Fruit fly (Drosophila melanogaster) whole organism, embryonic: ENCODE measurements around the gene gro.

Experiments used
- Antp ChIP-seq: fragments of 200-800 bp; sonication (Bioruptor generic); optimal IDR thresholded peaks from 3 replicates; lab custom pipeline; 2016; ENCODE audit warnings: missing biosample characterization, missing genetic modification characterization
- Bdp1 ChIP-seq: fragments of 200-800 bp; sonication (Bioruptor generic); optimal IDR thresholded peaks from 3 replicates; lab custom pipeline; 2016; ENCODE audit warnings: missing biosample characterization, missing genetic modification characterization
- CG10147 ChIP-seq: fragments of 200-800 bp; sonication (Bioruptor generic); optimal IDR thresholded peaks from 2 replicates; lab custom pipeline; 2019; ENCODE audit warnings: missing biosample characterization, mild to moderate bottlenecking, missing genetic modification characterization, moderate library complexity
- CG10274 ChIP-seq: fragments of 200-800 bp; sonication (Bioruptor generic); optimal IDR thresholded peaks from 3 replicates; lab custom pipeline; 2017; ENCODE audit warnings: missing biosample characterization, mild to moderate bottlenecking, missing genetic modification characterization
- CG11093 ChIP-seq: fragments of 200-800 bp; sonication (Bioruptor generic); IDR thresholded peaks from 3 replicates; pipeline ENCODE4 v1.3.6; 2022; ENCODE audit warnings: missing biosample characterization, missing genetic modification characterization
- CG11398 ChIP-seq: fragments of 200-800 bp; sonication (Bioruptor generic); optimal IDR thresholded peaks from 2 replicates; lab custom pipeline; 2016; ENCODE audit warnings: missing biosample characterization, missing genetic modification characterization
- CG11504 ChIP-seq: fragments of 200-800 bp; sonication (Bioruptor generic); optimal IDR thresholded peaks from 3 replicates; lab custom pipeline; 2019; ENCODE audit warnings: missing biosample characterization, mild to moderate bottlenecking, missing genetic modification characterization, moderate library complexity
- CG12104 ChIP-seq: fragments of 200-800 bp; sonication (Bioruptor generic); optimal IDR thresholded peaks from 3 replicates; lab custom pipeline; 2016; ENCODE audit warnings: missing biosample characterization, missing genetic modification characterization
- CG15696 ChIP-seq: fragments of 200-800 bp; sonication (Bioruptor generic); optimal IDR thresholded peaks from 2 replicates; lab custom pipeline; 2019; ENCODE audit warnings: missing biosample characterization, mild to moderate bottlenecking, missing genetic modification characterization, moderate library complexity
- CG1603 ChIP-seq: fragments of 200-800 bp; sonication (Bioruptor generic); optimal IDR thresholded peaks from 2 replicates; lab custom pipeline; 2019; ENCODE audit warnings: missing biosample characterization, mild to moderate bottlenecking, missing genetic modification characterization, moderate library complexity
- CG17328 ChIP-seq: fragments of 200-800 bp; sonication (Bioruptor generic); IDR thresholded peaks from 2 replicates; pipeline ENCODE4 v1.3.6; 2022; ENCODE audit warnings: missing biosample characterization, missing genetic modification characterization
- CG17802 ChIP-seq: fragments of 200-800 bp; sonication (Bioruptor generic); optimal IDR thresholded peaks from 2 replicates; lab custom pipeline; 2018; ENCODE audit warnings: missing biosample characterization, mild to moderate bottlenecking, missing genetic modification characterization, moderate library complexity
- CG17912 ChIP-seq: fragments of 200-800 bp; sonication (Bioruptor generic); optimal IDR thresholded peaks from 2 replicates; lab custom pipeline; 2018; ENCODE audit warnings: missing biosample characterization, mild to moderate bottlenecking, missing genetic modification characterization
- CG18262 ChIP-seq: fragments of 200-800 bp; optimal IDR thresholded peaks from 3 replicates; lab custom pipeline; 2019; ENCODE audit warnings: missing biosample characterization, mild to moderate bottlenecking, missing genetic modification characterization, moderate library complexity
- CG3065 ChIP-seq: fragments of 200-800 bp; sonication (Bioruptor generic); optimal IDR thresholded peaks from 2 replicates; lab custom pipeline; 2016; ENCODE audit warnings: missing biosample characterization, missing genetic modification characterization
- CG32532 ChIP-seq: fragments of 200-800 bp; sonication (Bioruptor generic); IDR thresholded peaks from 2 replicates; pipeline ENCODE4 v1.3.6; 2022; ENCODE audit warnings: missing biosample characterization, missing genetic modification characterization
- CG33557 ChIP-seq: fragments of 200-800 bp; sonication (Bioruptor generic); optimal IDR thresholded peaks from 2 replicates; lab custom pipeline; 2019; ENCODE audit warnings: missing biosample characterization, mild to moderate bottlenecking, missing genetic modification characterization, moderate library complexity
- CG8924 ChIP-seq: fragments of 200-800 bp; optimal IDR thresholded peaks from 3 replicates; lab custom pipeline; 2019; ENCODE audit warnings: missing biosample characterization, mild to moderate bottlenecking, missing genetic modification characterization, moderate library complexity
- CG9797 ChIP-seq: fragments of 200-800 bp; sonication (Bioruptor generic); optimal IDR thresholded peaks from 3 replicates; lab custom pipeline; 2018; ENCODE audit warnings: missing biosample characterization, mild to moderate bottlenecking, missing genetic modification characterization
- CoRest ChIP-seq: fragments of 200-800 bp; sonication (Bioruptor generic); optimal IDR thresholded peaks from 3 replicates; lab custom pipeline; 2018; ENCODE audit warnings: missing biosample characterization, mild to moderate bottlenecking, missing genetic modification characterization, moderate library complexity
- Dfd ChIP-seq, 2 experiments: fragments of >200 bp; optimal IDR thresholded peaks; 2 replicates each; lab custom pipeline; 2017; ENCODE audit warnings: missing biosample characterization in 2 of 2, missing genetic modification characterization in 2 of 2
- E2f2 ChIP-seq: fragments of 200-800 bp; sonication (Bioruptor generic); IDR thresholded peaks from 2 replicates; pipeline ENCODE4 v1.3.6; 2022; ENCODE audit warnings: missing biosample characterization, missing genetic modification characterization
- Fer3 ChIP-seq: fragments of 200-800 bp; sonication (Bioruptor generic); optimal IDR thresholded peaks from 2 replicates; lab custom pipeline; 2018; ENCODE audit warnings: missing biosample characterization, mild to moderate bottlenecking, missing genetic modification characterization, moderate library complexity
- GATAe ChIP-seq: fragments of 200-800 bp; sonication (Bioruptor generic); conservative IDR thresholded peaks from 2 replicates; pipeline ENCODE4 v1.3.6; 2022; ENCODE audit warnings: missing biosample characterization, missing genetic modification characterization
- Hr3 ChIP-seq: fragments of 200-800 bp; sonication (Bioruptor generic); optimal IDR thresholded peaks from 3 replicates; lab custom pipeline; 2016; ENCODE audit warnings: missing biosample characterization, missing genetic modification characterization
- Hr78 ChIP-seq, 2 experiments: fragments of 200-800 bp in 1 of 2; fragments of >200 bp in 1 of 2; sonication (Bioruptor generic) in 1 of 2; optimal IDR thresholded peaks; 2 replicates each; lab custom pipeline; 2017 to 2019; ENCODE audit warnings: missing biosample characterization in 2 of 2, missing genetic modification characterization in 2 of 2, mild to moderate bottlenecking in 1 of 2, moderate library complexity in 1 of 2
- Lim3 ChIP-seq: fragments of 200-800 bp; sonication (Bioruptor generic); IDR thresholded peaks from 2 replicates; pipeline ENCODE4 v1.3.6; 2022; ENCODE audit warnings: missing biosample characterization, missing genetic modification characterization
- Nf-YA ChIP-seq: fragments of 200-800 bp; sonication (Bioruptor generic); IDR thresholded peaks from 2 replicates; pipeline ENCODE4 v1.3.6; 2022; ENCODE audit warnings: missing biosample characterization, missing genetic modification characterization
- Poxn ChIP-seq: fragments of 200-800 bp; sonication (Bioruptor generic); IDR thresholded peaks from 2 replicates; pipeline ENCODE4 v1.3.6; 2022; ENCODE audit warnings: missing biosample characterization, missing genetic modification characterization
- Ravus ChIP-seq: fragments of 200-800 bp; sonication (Bioruptor generic); IDR thresholded peaks from 2 replicates; pipeline ENCODE4 v1.3.6; 2022; ENCODE audit warnings: missing biosample characterization, missing genetic modification characterization
- bab2 ChIP-seq: fragments of 200-800 bp; sonication (Bioruptor generic); optimal IDR thresholded peaks from 2 replicates; lab custom pipeline; 2016; ENCODE audit warnings: missing biosample characterization, missing genetic modification characterization
- bigmax ChIP-seq: fragments of 200-800 bp; sonication (Bioruptor generic); optimal IDR thresholded peaks from 2 replicates; lab custom pipeline; 2018; ENCODE audit warnings: missing biosample characterization, mild to moderate bottlenecking, missing genetic modification characterization
- corto ChIP-seq: fragments of 200-800 bp; sonication (Bioruptor generic); optimal IDR thresholded peaks from 2 replicates; lab custom pipeline; 2016; ENCODE audit warnings: missing biosample characterization, mild to moderate bottlenecking, missing genetic modification characterization, moderate library complexity
- dati ChIP-seq: fragments of 200-800 bp; sonication (Bioruptor generic); IDR thresholded peaks from 2 replicates; pipeline ENCODE4 v1.3.6; 2022; ENCODE audit warnings: missing biosample characterization, missing genetic modification characterization
- dm ChIP-seq: fragments of 200-800 bp; sonication (Bioruptor generic); optimal IDR thresholded peaks from 3 replicates; lab custom pipeline; 2016; ENCODE audit warnings: missing biosample characterization, missing genetic modification characterization
- exex ChIP-seq: fragments of 200-800 bp; sonication (Bioruptor generic); optimal IDR thresholded peaks from 4 replicates; lab custom pipeline; 2018; ENCODE audit warnings: missing biosample characterization, mild to moderate bottlenecking, missing genetic modification characterization, moderate library complexity
- fd3F ChIP-seq: fragments of 200-800 bp; sonication (Bioruptor generic); optimal IDR thresholded peaks from 2 replicates; lab custom pipeline; 2018; ENCODE audit warnings: missing biosample characterization, mild to moderate bottlenecking, missing genetic modification characterization, moderate library complexity
- fd64A ChIP-seq: fragments of 200-800 bp; sonication (Bioruptor generic); optimal IDR thresholded peaks from 3 replicates; lab custom pipeline; 2018; ENCODE audit warnings: missing biosample characterization, mild to moderate bottlenecking, missing genetic modification characterization
- klu ChIP-seq: fragments of 200-800 bp; sonication (Bioruptor generic); IDR thresholded peaks from 2 replicates; pipeline ENCODE4 v1.3.6; 2022; ENCODE audit warnings: missing biosample characterization, missing genetic modification characterization
- lmd ChIP-seq: fragments of 200-800 bp; sonication (Bioruptor generic); IDR thresholded peaks from 2 replicates; pipeline ENCODE4 v1.3.6; 2022; ENCODE audit warnings: missing biosample characterization, missing genetic modification characterization
- otp ChIP-seq: fragments of 200-800 bp; sonication (Bioruptor generic); IDR thresholded peaks from 3 replicates; pipeline ENCODE4, ENCODE4 v1.3.6; 2022; ENCODE audit warnings: missing biosample characterization, missing genetic modification characterization
- pfk ChIP-seq: fragments of 200-800 bp; sonication (Bioruptor generic); optimal IDR thresholded peaks from 2 replicates; lab custom pipeline; 2018; ENCODE audit warnings: missing biosample characterization, mild to moderate bottlenecking, missing genetic modification characterization, moderate library complexity
- pros ChIP-seq: fragments of 200-800 bp; sonication (Bioruptor generic); optimal IDR thresholded peaks from 3 replicates; lab custom pipeline; 2019; ENCODE audit warnings: missing biosample characterization, mild to moderate bottlenecking, missing genetic modification characterization, moderate library complexity
- sd ChIP-seq: fragments of 200-800 bp; sonication (Bioruptor generic); optimal IDR thresholded peaks from 3 replicates; lab custom pipeline; 2018; ENCODE audit warnings: missing biosample characterization, mild to moderate bottlenecking, missing genetic modification characterization, moderate library complexity
- sisA ChIP-seq: fragments of 200-800 bp; sonication (Bioruptor generic); IDR thresholded peaks from 2 replicates; pipeline ENCODE4 v1.3.6; 2022; ENCODE audit warnings: missing biosample characterization, missing genetic modification characterization
- toy ChIP-seq: fragments of 200-800 bp; sonication (Bioruptor generic); IDR thresholded peaks from 2 replicates; pipeline ENCODE4 v1.3.6; 2022; ENCODE audit warnings: missing biosample characterization, missing genetic modification characterization
- tup ChIP-seq: fragments of 200-800 bp; sonication (Bioruptor generic); optimal IDR thresholded peaks from 2 replicates; lab custom pipeline; 2016; ENCODE audit warnings: missing biosample characterization, mild to moderate bottlenecking, missing genetic modification characterization, moderate library complexity
- unpg ChIP-seq: fragments of 200-800 bp; sonication (Bioruptor generic); optimal IDR thresholded peaks from 3 replicates; lab custom pipeline; 2018; ENCODE audit warnings: missing biosample characterization, mild to moderate bottlenecking, missing genetic modification characterization, moderate library complexity
- zf30C ChIP-seq: fragments of 200-800 bp; sonication (Bioruptor generic); optimal IDR thresholded peaks from 3 replicates; lab custom pipeline; 2018; ENCODE audit warnings: missing biosample characterization, mild to moderate bottlenecking, missing genetic modification characterization

The gro gene

dm6 chr3R:25996197-25997005 lies 45.1 kb upstream of the gro start, which contains the start of gene CG43116 (continued):
- TF ChIP-seq pfk (GFP tag; lab: Kevin White, UChicago) (no peak), CG17912 (GFP tag; lab: Kevin White, UChicago) (no peak), Lim3 (GFP tag; lab: Robert Waterston, UW) (peak; percentile 48), CG8924 (peak; percentile 88), Dfd (GFP tag; optimal IDR thresholded peaks at IDR 0.05; lab: Kevin White, UChicago) (no peak), exex (tag; lab: Kevin White, UChicago) (no peak), CG9797 (GFP tag; lab: Kevin White, UChicago) (no peak), otp (GFP tag; lab: Robert Waterston, UW) (peak; percentile 83), fd64A (peak; percentile 65), dm (GFP tag; lab: Kevin White, UChicago) (peak; percentile 51), corto (GFP tag; lab: Kevin White, UChicago) (peak; percentile 84), Bdp1 (GFP tag; lab: Kevin White, UChicago) (peak; percentile 64), lmd (GFP tag; lab: Robert Waterston, UW) (peak; percentile 84), CG18262 (peak; percentile 95), CG12104 (GFP tag; lab: Kevin White, UChicago) (peak; percentile 61), Hr3 (GFP tag; lab: Kevin White, UChicago) (peak; percentile 91), CG10147 (GFP tag; lab: Kevin White, UChicago) (no peak), CG1603 (no peak), fd3F (GFP tag; lab: Kevin White, UChicago) (no peak), CG10274 (peak; percentile 27), CG3065 (GFP tag; lab: Kevin White, UChicago) (peak; percentile 84), CG15696 (tag; lab: Kevin White, UChicago) (peak; percentile 99), pros (peak; percentile 79), dati (GFP tag; lab: Robert Waterston, UW) (peak; percentile 65; the same call in 1 of the 2 replicates), bab2 (peak; percentile 60), toy (GFP tag; lab: Robert Waterston, UW) (0 out of 2 replicates have a peak, but pooled peaks have one; percentile 8), CG11093 (GFP tag; lab: Robert Waterston, UW) (peak; percentile 73; the same call in 2 of the 3 replicates), klu (peak; percentile 63; the same call in 1 of the 2 replicates), Fer3 (tag; lab: Kevin White, UChicago) (no peak), tup (GFP tag; lab: Kevin White, UChicago) (peak; percentile 67), E2f2 (peak; percentile 46; the same call in 1 of the 2 replicates), Nf-YA (GFP tag; lab: Robert Waterston, UW) (peak; percentile 70), CG11398 (GFP tag; lab: Kevin White, UChicago) (peak; percentile 35), sisA (GFP tag; lab: Robert Waterston, UW) (peak; percentile 84), CG33557 (GFP tag; lab: Kevin White, UChicago) (peak; percentile 97), zf30C (peak; percentile 99), CoRest (tag; lab: Kevin White, UChicago) (peak; percentile 89), CG17802 (tag; lab: Kevin White, UChicago) (peak; percentile 78), Antp (GFP tag; lab: Kevin White, UChicago) (no peak), bigmax (GFP tag; lab: Kevin White, UChicago) (no peak), unpg (GFP tag; lab: Kevin White, UChicago) (peak; percentile 95), GATAe (GFP tag; lab: Robert Waterston, UW) (no peak), CG17328 (GFP tag; lab: Robert Waterston, UW) (peak; percentile 93), Poxn (GFP tag; lab: Robert Waterston, UW) (no peak), CG32532 (no peak), sd (tag; lab: Kevin White, UChicago) (no peak), Hr78 (GFP tag; optimal IDR thresholded peaks at IDR 0.05; lab: Kevin White, UChicago) (peak in 1 of 2 experiments; percentile 88), Ravus (GFP tag; lab: Robert Waterston, UW) (peak; percentile 32; the same call in 1 of the 2 replicates), CG11504 (tag; lab: Kevin White, UChicago) (no peak)
